Fruit fly (Drosophila melanogaster): ENCODE results near the gene ssp7.

DNA sequence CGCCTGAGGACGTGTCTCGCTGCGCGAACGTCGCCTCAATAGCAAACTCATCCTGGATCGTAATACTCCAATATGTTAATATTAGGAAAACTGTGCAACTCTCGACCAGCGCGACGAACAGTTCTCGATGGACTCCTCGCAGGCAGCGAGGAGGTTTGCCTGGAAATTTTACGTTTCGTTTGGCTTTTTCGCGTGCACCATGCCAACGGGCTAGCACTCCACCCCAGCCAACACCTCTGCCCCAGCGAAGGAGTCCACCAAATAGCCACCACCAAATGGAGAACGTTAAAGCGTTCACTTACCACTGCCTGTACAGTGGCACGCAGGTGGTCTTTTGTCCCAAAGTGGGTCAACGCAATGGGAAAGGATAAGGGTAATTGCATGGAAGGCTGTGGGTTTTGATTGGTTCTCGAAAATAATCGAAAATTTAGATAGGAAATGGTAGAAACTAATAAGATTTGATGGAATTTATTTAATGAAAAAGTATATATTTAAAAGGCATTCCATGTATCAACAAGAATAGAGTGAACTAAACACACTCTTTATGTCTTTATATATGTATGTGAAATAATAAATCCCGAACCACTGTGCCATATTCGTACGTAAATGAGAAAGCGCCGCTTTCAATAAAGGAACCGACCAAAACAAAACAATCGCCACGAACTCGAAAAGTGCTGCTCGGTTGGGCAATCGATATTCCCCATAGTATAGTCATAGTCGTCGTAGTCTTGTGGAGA lies 19.8 kb upstream of the ssp7 start, which contains the start of gene CG32668:
- TF ChIP-seq Ets96B (tag; optimal IDR thresholded peaks at IDR 0.05) (no peak), CG15336 (GFP tag; IDR thresholded peaks at IDR 0.05) (no peak), eg (GFP tag; IDR thresholded peaks at IDR 0.05) (no peak), CG16779 (tag; optimal IDR thresholded peaks at IDR 0.05) (no peak), CG1621 (tag; optimal IDR thresholded peaks at IDR 0.05) (no peak), dsx (GFP tag; optimal IDR thresholded peaks at IDR 0.05; ENCODE audit: poor library complexity, severe bottlenecking) (no peak)
